Fruit fly (Drosophila melanogaster) whole organism, pupa: ENCODE results near the gene odd.

ENCODE experiments used
- CG17806 ChIP-seq: fragments of 200-800 bp; sonication (Bioruptor generic); optimal IDR thresholded peaks from 2 replicates; lab custom pipeline; 2018; ENCODE audit warnings: missing biosample characterization, mild to moderate bottlenecking, missing genetic modification characterization, moderate library complexity
- CG32121 ChIP-seq: fragments of 200-800 bp; sonication (Bioruptor generic); IDR thresholded peaks from 2 replicates; pipeline ENCODE4 v1.3.6; 2022; ENCODE audit warnings: missing biosample characterization, missing genetic modification characterization
- fd96Ca ChIP-seq: fragments of 200-800 bp; sonication (Bioruptor generic); IDR thresholded peaks from 3 replicates; pipeline ENCODE4 v1.3.6; 2022; ENCODE audit warnings: missing biosample characterization, missing genetic modification characterization
- rn ChIP-seq: fragments of 200-800 bp; sonication (Bioruptor generic); IDR thresholded peaks from 2 replicates; pipeline ENCODE4 v1.3.6; 2022; ENCODE audit warnings: missing biosample characterization, missing genetic modification characterization

- no peak for TF ChIP-seq CG32121 (GFP tag; lab: Robert Waterston, UW)
- no peak for TF ChIP-seq CG17806 (tag; lab: Kevin White, UChicago)
- no peak for TF ChIP-seq fd96Ca (GFP tag; lab: Robert Waterston, UW)
- TF ChIP-seq rn (GFP tag; lab: Robert Waterston, UW): no peak
Measured at dm6 chr2L:3628819-3629218, 22.3 kb upstream of the odd start.
